Fruit fly (Drosophila melanogaster): Measurements from ENCODE around the gene CG18754.

CG18754 gene

DNA sequence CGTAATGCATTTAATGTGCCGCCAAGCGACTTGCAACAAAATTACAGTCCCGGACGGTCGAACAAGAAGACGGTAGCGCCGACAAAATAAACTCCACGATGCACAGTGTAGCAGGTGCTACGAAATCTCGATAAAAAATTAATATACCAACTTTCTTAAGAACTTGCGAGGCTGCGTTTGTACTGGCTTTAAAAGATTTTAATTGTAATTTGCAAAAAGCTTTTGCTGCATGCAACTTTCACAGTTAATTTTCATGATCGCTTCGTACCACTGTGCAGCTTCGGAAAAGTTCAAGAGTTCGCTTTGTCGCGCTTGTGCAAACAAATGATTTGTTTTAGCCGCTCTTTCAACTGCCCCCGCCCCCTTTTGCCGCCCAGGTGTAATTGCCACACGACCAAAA is 37.7 kb upstream of the CG18754 start (continued):
- TF ChIP-seq Taf1 (GFP tag; IDR thresholded peaks at IDR 0.05) (no peak), CG8765 (GFP tag; IDR thresholded peaks at IDR 0.05) (no peak), crol (GFP tag; IDR thresholded peaks at IDR 0.05) (no peak), CG1647 (GFP tag; optimal IDR thresholded peaks at IDR 0.05) (peak; percentile 52), Gug (GFP tag; IDR thresholded peaks at IDR 0.05) (peak; percentile 71; the same call in 3 of the 4 replicates), nom (GFP tag; optimal IDR thresholded peaks at IDR 0.05) (no peak), ci (GFP tag; IDR thresholded peaks at IDR 0.05) (peak; percentile 94), lov (optimal IDR thresholded peaks at IDR 0.05) (no peak), lov (GFP tag; IDR thresholded peaks at IDR 0.05) (peak; percentile 86), Lhr (GFP tag; optimal IDR thresholded peaks at IDR 0.05) (peak; percentile 7), Hmx (GFP tag; optimal IDR thresholded peaks at IDR 0.05) (no peak), ttk (GFP tag; IDR thresholded peaks at IDR 0.05) (peak; percentile 71), CG3163 (GFP tag; optimal IDR thresholded peaks at IDR 0.05) (peak; percentile 26), ara (GFP tag; IDR thresholded peaks at IDR 0.05) (peak; percentile 71), Dref (GFP tag; IDR thresholded peaks at IDR 0.05) (no peak), fru (optimal IDR thresholded peaks at IDR 0.05) (no peak), croc (GFP tag; conservative IDR thresholded peaks at IDR 0.05) (peak; percentile 62; the same call in 2 of the 3 replicates), Dbx (GFP tag; IDR thresholded peaks at IDR 0.05) (no peak), CG10321 (GFP tag; IDR thresholded peaks at IDR 0.05) (peak; percentile 50; the same call in 1 of the 2 replicates), CG31441 (GFP tag; IDR thresholded peaks at IDR 0.05) (peak; percentile 70), toy (GFP tag; IDR thresholded peaks at IDR 0.05) (no peak), CG14965 (GFP tag; optimal IDR thresholded peaks at IDR 0.05; ENCODE audit: borderline replicate concordance) (peak; percentile 5), en (GFP tag; optimal IDR thresholded peaks at IDR 0.05) (peak; percentile 22), wdn (GFP tag; IDR thresholded peaks at IDR 0.05) (peak; percentile 71), Lim3 (GFP tag; IDR thresholded peaks at IDR 0.05) (peak; percentile 51), HHEX (GFP tag; optimal IDR thresholded peaks at IDR 0.05) (peak; percentile 73), ind (GFP tag; optimal IDR thresholded peaks at IDR 0.05) (peak; percentile 76), CG10431 (GFP tag; optimal IDR thresholded peaks at IDR 0.05) (no peak), CG8281 (tag; optimal IDR thresholded peaks at IDR 0.05) (peak; percentile 32), Sox102F (GFP tag; optimal IDR thresholded peaks at IDR 0.05) (peak; percentile 88), CG18011 (GFP tag; optimal IDR thresholded peaks at IDR 0.05) (peak; percentile 51), B-H1 (GFP tag; IDR thresholded peaks at IDR 0.05) (peak; percentile 73), z (GFP tag; IDR thresholded peaks at IDR 0.05) (no peak), CG2875 (GFP tag; optimal IDR thresholded peaks at IDR 0.05) (peak; percentile 60), eve (GFP tag; optimal IDR thresholded peaks at IDR 0.05) (peak in 1 of 2 experiments; percentile 85), CG6854 (GFP tag; optimal IDR thresholded peaks at IDR 0.05) (no peak), CG17186 (GFP tag; optimal IDR thresholded peaks at IDR 0.05) (no peak), CG4360 (GFP tag; IDR thresholded peaks at IDR 0.05) (peak; percentile 36; the same call in 1 of the 2 replicates), Dip3 (GFP tag; optimal IDR thresholded peaks at IDR 0.05) (peak; percentile 6), gcm2 (GFP tag; optimal IDR thresholded peaks at IDR 0.05) (peak; percentile 49), CG15514 (GFP tag; optimal IDR thresholded peaks at IDR 0.05) (peak; percentile 42), YL-1 (GFP tag; optimal IDR thresholded peaks at IDR 0.05) (no peak), CG9932 (GFP tag; IDR thresholded peaks at IDR 0.05) (peak; percentile 49), CG10209 (GFP tag; optimal IDR thresholded peaks at IDR 0.05) (peak; percentile 50), CG4617 (GFP tag; optimal IDR thresholded peaks at IDR 0.05; ENCODE audit: borderline replicate concordance) (no peak), caup (GFP tag; optimal IDR thresholded peaks at IDR 0.05; ENCODE audit: severe bottlenecking) (peak; percentile 55), zen2 (GFP tag; IDR thresholded peaks at IDR 0.05; ENCODE audit: partially characterized antibody) (no peak), E2f2 (GFP tag; IDR thresholded peaks at IDR 0.05) (peak; percentile 57), CG18764 (GFP tag; optimal IDR thresholded peaks at IDR 0.05) (peak; percentile 34), Nf-YC (tag; optimal IDR thresholded peaks at IDR 0.05) (no peak), CG14860 (GFP tag; IDR thresholded peaks at IDR 0.05; ENCODE audit: partially characterized antibody) (peak; percentile 37; the same call in 1 of the 3 replicates), Fer3 (tag; optimal IDR thresholded peaks at IDR 0.05) (peak; percentile 63)
